Fruit fly (Drosophila melanogaster) whole organism, prepupa: ENCODE data around the gene CG9932.
A peak's percentile ranks its signal among the peaks of the same experiment; 100 is the strongest.

Experiments used
- CG10631 ChIP-seq: fragments of 200-800 bp; sonication (Bioruptor generic); optimal IDR thresholded peaks from 2 replicates; lab custom pipeline; 2016; ENCODE audit warnings: missing biosample characterization, missing genetic modification characterization
- CG10669 ChIP-seq: fragments of 200-800 bp; sonication (Bioruptor generic); optimal IDR thresholded peaks from 3 replicates; lab custom pipeline; 2018; ENCODE audit warnings: missing biosample characterization, mild to moderate bottlenecking, missing genetic modification characterization, moderate library complexity
- CG11294 ChIP-seq: fragments of 200-800 bp; sonication (Bioruptor generic); IDR thresholded peaks from 2 replicates; pipeline ENCODE4 v1.3.6; 2022; ENCODE audit warnings: missing biosample characterization, missing genetic modification characterization
- CG11762 ChIP-seq: fragments of 200-800 bp; sonication (Bioruptor generic); optimal IDR thresholded peaks from 3 replicates; lab custom pipeline; 2016; ENCODE audit warnings: missing biosample characterization, missing genetic modification characterization; ENCODE audit not compliant: insufficient read depth
- CG11902 ChIP-seq: fragments of 200-800 bp; sonication (Bioruptor generic); optimal IDR thresholded peaks from 3 replicates; lab custom pipeline; 2016; ENCODE audit warnings: missing biosample characterization, missing genetic modification characterization
- CG15336 ChIP-seq: fragments of 200-800 bp; sonication (Bioruptor generic); IDR thresholded peaks from 2 replicates; pipeline ENCODE4 v1.3.6; 2022; ENCODE audit warnings: missing biosample characterization, missing genetic modification characterization
- CG1621 ChIP-seq: fragments of 200-800 bp; sonication (Bioruptor generic); optimal IDR thresholded peaks from 3 replicates; lab custom pipeline; 2018; ENCODE audit warnings: missing biosample characterization, mild to moderate bottlenecking, missing genetic modification characterization
- CG16779 ChIP-seq: fragments of 200-800 bp; sonication (Bioruptor generic); optimal IDR thresholded peaks from 3 replicates; lab custom pipeline; 2017; ENCODE audit warnings: missing biosample characterization, mild to moderate bottlenecking, missing genetic modification characterization
- CG32006 ChIP-seq: fragments of 200-800 bp; sonication (Bioruptor generic); optimal IDR thresholded peaks from 3 replicates; lab custom pipeline; 2017; ENCODE audit warnings: missing biosample characterization, mild to moderate bottlenecking, missing genetic modification characterization
- CG34406 ChIP-seq: fragments of 200-800 bp; sonication (Bioruptor generic); optimal IDR thresholded peaks from 3 replicates; lab custom pipeline; 2016; ENCODE audit warnings: missing biosample characterization, missing genetic modification characterization
- CG4318 ChIP-seq: fragments of 200-800 bp; sonication (Bioruptor generic); optimal IDR thresholded peaks from 3 replicates; lab custom pipeline; 2017; ENCODE audit warnings: missing biosample characterization, mild to moderate bottlenecking, missing genetic modification characterization
- CG6163 ChIP-seq: fragments of 200-800 bp; sonication (Bioruptor generic); IDR thresholded peaks from 3 replicates; pipeline ENCODE4 v1.3.6; 2022; ENCODE audit warnings: missing biosample characterization, missing genetic modification characterization
- CG6276 ChIP-seq: fragments of 200-800 bp; sonication (Bioruptor generic); optimal IDR thresholded peaks from 2 replicates; lab custom pipeline; 2017; ENCODE audit warnings: missing biosample characterization, mild to moderate bottlenecking, missing genetic modification characterization
- CG6792 ChIP-seq: fragments of 200-800 bp; sonication (Bioruptor generic); optimal IDR thresholded peaks from 3 replicates; lab custom pipeline; 2016; ENCODE audit warnings: missing biosample characterization, missing genetic modification characterization
- CG6808 ChIP-seq: fragments of 200-800 bp; sonication (Bioruptor generic); optimal IDR thresholded peaks from 3 replicates; lab custom pipeline; 2017; ENCODE audit warnings: missing biosample characterization, missing genetic modification characterization, mild to moderate bottlenecking, moderate library complexity, missing genetic modification reagents
- CG6854 ChIP-seq: fragments of 200-800 bp; sonication (Bioruptor generic); optimal IDR thresholded peaks from 2 replicates; lab custom pipeline; 2017; ENCODE audit warnings: missing biosample characterization, mild to moderate bottlenecking, missing genetic modification characterization
- CG9139 ChIP-seq: fragments of 200-800 bp; sonication (Bioruptor generic); optimal IDR thresholded peaks from 3 replicates; lab custom pipeline; 2017; ENCODE audit warnings: missing biosample characterization, mild to moderate bottlenecking, missing genetic modification characterization
- Eip75B ChIP-seq: fragments of 200-800 bp; sonication (Bioruptor generic); optimal IDR thresholded peaks from 3 replicates; lab custom pipeline; 2016; ENCODE audit warnings: missing biosample characterization, missing genetic modification characterization
- Eip78C ChIP-seq: fragments of 200-800 bp; sonication (Bioruptor generic); peaks from one replicate; lab custom pipeline; 2016; ENCODE audit warnings: missing biosample characterization, missing genetic modification characterization
- Eip93F ChIP-seq: fragments of 200-800 bp; sonication (Bioruptor generic); optimal IDR thresholded peaks from 2 replicates; lab custom pipeline; 2016; ENCODE audit warnings: missing biosample characterization, mild to moderate bottlenecking, missing genetic modification characterization
- Gug ChIP-seq: fragments of 200-800 bp; sonication (Bioruptor generic); IDR thresholded peaks from 2 replicates; pipeline ENCODE4 v1.3.6; 2022; ENCODE audit warnings: missing biosample characterization, missing genetic modification characterization
- Hr38 ChIP-seq: sonication (Bioruptor generic); optimal IDR thresholded peaks from 2 replicates; lab custom pipeline; 2016; ENCODE audit warnings: missing biosample characterization, missing genetic modification characterization
- Hr39 ChIP-seq: fragments of 200-800 bp; sonication (Bioruptor generic); optimal IDR thresholded peaks from 2 replicates; lab custom pipeline; 2016; ENCODE audit warnings: missing biosample characterization, missing genetic modification characterization
- Hr4 ChIP-seq: fragments of 200-800 bp; sonication (Bioruptor generic); optimal IDR thresholded peaks from 3 replicates; lab custom pipeline; 2016; ENCODE audit warnings: missing biosample characterization, missing genetic modification characterization
- Lpt ChIP-seq: fragments of 200-800 bp; sonication (Bioruptor generic); optimal IDR thresholded peaks from 3 replicates; lab custom pipeline; 2016; ENCODE audit warnings: missing biosample characterization, missing genetic modification characterization
- Met ChIP-seq: fragments of 200-800 bp; sonication (Bioruptor generic); optimal IDR thresholded peaks from 3 replicates; lab custom pipeline; 2016; ENCODE audit warnings: missing biosample characterization, missing genetic modification characterization
- OdsH ChIP-seq: fragments of 200-800 bp; sonication (Bioruptor generic); optimal IDR thresholded peaks from 3 replicates; lab custom pipeline; 2016; ENCODE audit warnings: missing biosample characterization, missing genetic modification characterization
- Smox ChIP-seq: fragments of 200-800 bp; sonication (Bioruptor generic); optimal IDR thresholded peaks from 3 replicates; lab custom pipeline; 2016; ENCODE audit warnings: missing biosample characterization, missing genetic modification characterization
- Sox102F ChIP-seq: fragments of 200-800 bp; sonication (Bioruptor generic); optimal IDR thresholded peaks from 2 replicates; lab custom pipeline; 2016; ENCODE audit warnings: missing biosample characterization, mild to moderate bottlenecking, missing genetic modification characterization
- Sox14 ChIP-seq: fragments of 200-800 bp; sonication (Bioruptor generic); optimal IDR thresholded peaks from 3 replicates; lab custom pipeline; 2016; ENCODE audit warnings: missing biosample characterization, missing genetic modification characterization
- Sox15 ChIP-seq: fragments of 200-800 bp; sonication (Bioruptor generic); optimal IDR thresholded peaks from 3 replicates; lab custom pipeline; 2016; ENCODE audit warnings: missing biosample characterization, missing genetic modification characterization
- achi ChIP-seq: fragments of 200-800 bp; sonication (Bioruptor generic); optimal IDR thresholded peaks from 3 replicates; lab custom pipeline; 2016; ENCODE audit warnings: missing biosample characterization, missing genetic modification characterization
- acj6 ChIP-seq: fragments of 200-800 bp; sonication (Bioruptor generic); optimal IDR thresholded peaks from 3 replicates; lab custom pipeline; 2016; ENCODE audit warnings: missing biosample characterization, missing genetic modification characterization
- cyc ChIP-seq: fragments of 200-800 bp; sonication (Bioruptor generic); optimal IDR thresholded peaks from 3 replicates; lab custom pipeline; 2016; ENCODE audit warnings: missing biosample characterization, missing genetic modification characterization
- dac ChIP-seq: fragments of 200-800 bp; sonication (Bioruptor generic); optimal IDR thresholded peaks from 2 replicates; lab custom pipeline; 2017; ENCODE audit warnings: missing biosample characterization, mild to moderate bottlenecking, missing genetic modification characterization
- eg ChIP-seq: fragments of 200-800 bp; sonication (Bioruptor generic); IDR thresholded peaks from 3 replicates; pipeline ENCODE4 v1.3.6; 2022; ENCODE audit warnings: missing biosample characterization, missing genetic modification characterization
- esn ChIP-seq: fragments of 200-800 bp; sonication (Bioruptor generic); optimal IDR thresholded peaks from 2 replicates; lab custom pipeline; 2016; ENCODE audit warnings: missing biosample characterization, mild to moderate bottlenecking, missing genetic modification characterization, moderate library complexity
- fd59A ChIP-seq: fragments of 200-800 bp; sonication (Bioruptor generic); optimal IDR thresholded peaks from 2 replicates; lab custom pipeline; 2017; ENCODE audit warnings: missing biosample characterization, mild to moderate bottlenecking, missing genetic modification characterization, missing genetic modification reagents
- fd85E ChIP-seq: fragments of 200-800 bp; sonication (Bioruptor generic); optimal IDR thresholded peaks from 3 replicates; lab custom pipeline; 2016; ENCODE audit warnings: missing biosample characterization, missing genetic modification characterization
- fkh ChIP-seq: fragments of 200-800 bp; sonication (Bioruptor generic); optimal IDR thresholded peaks from 3 replicates; lab custom pipeline; 2017; ENCODE audit warnings: missing biosample characterization, mild to moderate bottlenecking, missing genetic modification characterization, moderate library complexity
- lz ChIP-seq: fragments of 200-800 bp; sonication (Bioruptor generic); optimal IDR thresholded peaks from 3 replicates; lab custom pipeline; 2016; ENCODE audit warnings: missing biosample characterization, missing genetic modification characterization
- net ChIP-seq: fragments of 200-800 bp; sonication (Bioruptor generic); optimal IDR thresholded peaks from 3 replicates; lab custom pipeline; 2016; ENCODE audit warnings: missing biosample characterization, missing genetic modification characterization
- pdm3 ChIP-seq: fragments of 200-800 bp; sonication (Bioruptor generic); optimal IDR thresholded peaks from 3 replicates; lab custom pipeline; 2016; ENCODE audit warnings: missing biosample characterization, missing genetic modification characterization
- salr ChIP-seq, 2 experiments: fragments of 200-800 bp; sonication (Bioruptor generic); optimal IDR thresholded peaks; 3 replicates each; lab custom pipeline; 2016 to 2018; ENCODE audit warnings: missing biosample characterization in 2 of 2, missing genetic modification characterization in 2 of 2, mild to moderate bottlenecking in 1 of 2
- spab ChIP-seq: fragments of 200-800 bp; sonication (Bioruptor generic); optimal IDR thresholded peaks from 2 replicates; lab custom pipeline; 2017; ENCODE audit warnings: missing biosample characterization, mild to moderate bottlenecking, missing genetic modification characterization, missing genetic modification reagents
- ss ChIP-seq, 2 experiments: fragments of 200-800 bp; sonication (Bioruptor generic); optimal IDR thresholded peaks; 2 replicates in 1 of 2; 3 replicates in 1 of 2; lab custom pipeline; 2017 to 2018; ENCODE audit warnings: mild to moderate bottlenecking in 2 of 2, missing biosample characterization in 2 of 2, missing genetic modification characterization in 2 of 2, moderate library complexity in 1 of 2
- svp ChIP-seq: fragments of 200-800 bp; sonication (Bioruptor generic); peaks from one replicate; lab custom pipeline; 2016; ENCODE audit warnings: missing biosample characterization, missing genetic modification characterization
- topi ChIP-seq: fragments of 200-800 bp; sonication (Bioruptor generic); optimal IDR thresholded peaks from 3 replicates; lab custom pipeline; 2016; ENCODE audit warnings: missing biosample characterization, missing genetic modification characterization
- vri ChIP-seq: fragments of 200-800 bp; sonication (Bioruptor generic); optimal IDR thresholded peaks from 3 replicates; lab custom pipeline; 2016; ENCODE audit warnings: missing biosample characterization, mild to moderate bottlenecking, missing genetic modification characterization

Gene CG9932

DNA sequence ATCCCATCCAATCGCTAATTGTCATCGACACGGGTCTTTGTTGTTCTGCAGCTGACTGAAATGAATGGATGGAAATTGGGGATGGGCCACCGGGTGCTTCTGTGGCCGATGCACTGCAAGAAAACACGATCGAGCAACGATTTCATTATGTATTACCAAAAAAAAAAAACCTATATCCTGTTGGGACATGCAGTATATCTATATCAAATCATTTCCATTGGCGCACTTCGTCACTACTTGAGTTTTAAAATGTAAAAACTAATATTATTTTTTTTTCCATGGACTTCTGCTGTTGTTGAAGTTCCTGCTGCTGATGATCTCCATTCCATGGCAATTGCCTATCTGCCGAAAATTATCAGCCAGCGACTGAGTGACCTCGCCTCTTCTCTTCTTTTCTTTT is 13.9 kb upstream of the CG9932 start (continued):
- TF ChIP-seq CG11762 (GFP tag; lab: Kevin White, UChicago) (no peak), Gug (no peak), CG6854 (no peak), lz (GFP tag; lab: Kevin White, UChicago) (peak; percentile 19), vri (peak; percentile 27), Hr38 (GFP tag; lab: Kevin White, UChicago) (no peak), Eip93F (GFP tag; lab: Kevin White, UChicago) (no peak), Sox15 (GFP tag; lab: Kevin White, UChicago) (peak; percentile 16), CG11294 (no peak), salr (GFP tag; optimal IDR thresholded peaks at IDR 0.05; lab: Kevin White, UChicago) (no peak), CG6808 (GFP tag; lab: Kevin White, UChicago) (no peak), pdm3 (peak; percentile 41), OdsH (peak; percentile 47), spab (no peak), fd59A (GFP tag; lab: Kevin White, UChicago) (no peak), CG32006 (GFP tag; lab: Kevin White, UChicago) (peak; percentile 22), CG11902 (no peak), Sox14 (GFP tag; lab: Kevin White, UChicago) (peak; percentile 39), Met (peak; percentile 51), fd85E (GFP tag; lab: Kevin White, UChicago) (no peak), CG15336 (GFP tag; lab: Robert Waterston, UW) (peak; percentile 42; the same call in 1 of the 2 replicates), net (GFP tag; lab: Kevin White, UChicago) (no peak), svp (GFP tag; lab: Kevin White, UChicago) (peak; percentile 92), achi (peak; percentile 29), eg (no peak), CG10631 (GFP tag; lab: Kevin White, UChicago) (no peak), Hr4 (peak; percentile 22), CG10669 (GFP tag; lab: Kevin White, UChicago) (no peak), CG1621 (tag; lab: Kevin White, UChicago) (no peak), CG16779 (tag; lab: Kevin White, UChicago) (no peak), topi (GFP tag; lab: Kevin White, UChicago) (peak; percentile 48), CG4318 (no peak)

DNA sequence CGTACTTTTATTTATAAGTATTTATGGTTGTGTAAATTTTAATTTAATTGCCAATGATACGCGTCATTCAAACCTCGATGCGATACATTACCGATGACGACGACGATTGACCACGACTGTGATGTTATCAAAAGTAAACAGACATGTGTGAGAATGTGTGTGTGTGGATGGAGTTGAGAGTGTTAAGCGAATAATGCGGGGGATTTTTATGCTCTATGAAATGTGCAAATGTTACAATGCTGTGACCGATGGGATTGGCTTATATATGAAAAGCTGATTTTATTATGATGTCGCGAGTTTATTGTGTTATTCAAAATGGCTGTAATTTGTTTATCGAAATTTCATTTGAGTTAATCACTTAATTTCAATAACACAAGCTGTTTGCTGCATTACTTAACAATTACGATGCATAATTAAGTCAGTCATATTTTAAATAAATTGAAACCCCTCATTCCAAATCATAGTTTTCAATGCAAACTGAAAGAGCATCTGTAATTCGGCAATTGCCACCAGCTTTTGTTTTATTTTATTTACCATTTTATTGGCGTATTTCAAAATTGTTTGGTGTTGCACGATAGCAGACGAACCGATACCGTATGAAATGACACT is 12.9 kb upstream of the CG9932 start:
- TF ChIP-seq dac (peak; percentile 13), Hr39 (GFP tag; lab: Kevin White, UChicago) (peak; percentile 62), fkh (GFP tag; lab: Kevin White, UChicago) (peak; percentile 2), cyc (GFP tag; lab: Kevin White, UChicago) (peak; percentile 49), Smox (peak; percentile 58), CG6276 (peak; percentile 53), Met (peak; percentile 52), ss (GFP tag; optimal IDR thresholded peaks at IDR 0.05; lab: Kevin White, UChicago) (peak; percentile 4 to 17), Gug (no peak), CG6792 (GFP tag; lab: Kevin White, UChicago) (peak; percentile 31), Hr38 (GFP tag; lab: Kevin White, UChicago) (no peak), esn (GFP tag; lab: Kevin White, UChicago) (peak; percentile 70), CG34406 (peak; percentile 45), OdsH (peak; percentile 53), CG6808 (GFP tag; lab: Kevin White, UChicago) (peak; percentile 18), Lpt (GFP tag; lab: Kevin White, UChicago) (no peak), salr (GFP tag; optimal IDR thresholded peaks at IDR 0.05; lab: Kevin White, UChicago) (peak in 1 of 2 experiments; percentile 11), Eip78C (peak; percentile 92), Eip75B (GFP tag; lab: Kevin White, UChicago) (peak; percentile 49), CG10631 (GFP tag; lab: Kevin White, UChicago) (peak; percentile 45), CG1621 (tag; lab: Kevin White, UChicago) (no peak), pdm3 (peak; percentile 49), Hr4 (peak; percentile 59), CG6163 (GFP tag; lab: Robert Waterston, UW) (no peak), Sox14 (GFP tag; lab: Kevin White, UChicago) (peak; percentile 20), fd59A (GFP tag; lab: Kevin White, UChicago) (peak; percentile 38), acj6 (GFP tag; lab: Kevin White, UChicago) (peak; percentile 57), vri (no peak), CG4318 (peak; percentile 26), CG9139 (GFP tag; lab: Kevin White, UChicago) (no peak), CG15336 (GFP tag; lab: Robert Waterston, UW) (peak; percentile 34; the same call in 1 of the 2 replicates), Sox102F (GFP tag; lab: Kevin White, UChicago) (peak; percentile 47), svp (GFP tag; lab: Kevin White, UChicago) (peak; percentile 82)
